Worm (Caenorhabditis elegans) whole organism, L1 larva: Measurements from ENCODE around the gene ver-3.

ENCODE experiments used
- C16A3.4 ChIP-seq: fragments of 150-350 bp; optimal IDR thresholded peaks from 2 replicates; lab custom pipeline; 2014; ENCODE audit warnings: missing biosample characterization, missing genetic modification characterization
- ama-1 ChIP-seq: fragments of 150-350 bp; optimal IDR thresholded peaks from 2 replicates; lab custom pipeline; 2014
- ces-1 ChIP-seq: fragments of 150-350 bp; optimal IDR thresholded peaks from 2 replicates; lab custom pipeline; 2014; ENCODE audit warnings: missing biosample characterization, missing genetic modification reagents, missing genetic modification characterization
- fkh-10 ChIP-seq: sonication (generic microtip); optimal IDR thresholded peaks from 2 replicates; lab custom pipeline; 2017; ENCODE audit warnings: missing biosample characterization, missing genetic modification reagents, missing genetic modification characterization
- fos-1 ChIP-seq: fragments of 150-350 bp; optimal IDR thresholded peaks from 2 replicates; lab custom pipeline; 2014; ENCODE audit warnings: missing biosample characterization, missing genetic modification characterization
- lsy-2 ChIP-seq, 2 experiments: fragments of 150-350 bp; optimal IDR thresholded peaks; 2 replicates each; lab custom pipeline; 2014; ENCODE audit warnings: missing biosample characterization in 2 of 2, missing genetic modification characterization in 2 of 2
- mep-1 ChIP-seq: fragments of 150-350 bp; optimal IDR thresholded peaks from 2 replicates; lab custom pipeline; 2014; ENCODE audit warnings: missing biosample characterization, missing genetic modification characterization
- nhr-237 ChIP-seq: fragments of 150-350 bp; optimal IDR thresholded peaks from 2 replicates; lab custom pipeline; 2014; ENCODE audit warnings: missing biosample characterization, missing genetic modification characterization
- nhr-76 ChIP-seq: sonication (generic microtip); optimal IDR thresholded peaks from 2 replicates; lab custom pipeline; 2017; ENCODE audit warnings: missing biosample characterization, missing genetic modification characterization
- sptf-1 ChIP-seq: fragments of 150-350 bp; optimal IDR thresholded peaks from 2 replicates; lab custom pipeline; 2014; ENCODE audit warnings: missing biosample characterization, missing genetic modification characterization
- tbx-2 ChIP-seq: sonication (generic microtip); optimal IDR thresholded peaks from 2 replicates; lab custom pipeline; 2016; ENCODE audit warnings: missing genetic modification characterization, missing compliant biosample characterization
- unc-62 ChIP-seq: fragments of 150-350 bp; optimal IDR thresholded peaks from 2 replicates; lab custom pipeline; 2014; ENCODE audit warnings: missing biosample characterization, missing genetic modification reagents, missing genetic modification characterization
- unc-98 ChIP-seq: fragments of 200-800 bp; sonication (Bioruptor generic); IDR thresholded peaks from 2 replicates; pipeline ENCODE4 v1.3.6; 2022; ENCODE audit warnings: missing genetic modification characterization, missing compliant biosample characterization
- ztf-11 ChIP-seq, 2 experiments: sonication (generic microtip); optimal IDR thresholded peaks; 2 replicates each; lab custom pipeline; 2016 to 2017; ENCODE audit warnings: missing genetic modification characterization in 2 of 2, missing biosample characterization in 1 of 2, missing compliant biosample characterization in 1 of 2

- TF ChIP-seq fkh-10 (GFP tag; lab: Kevin White, UChicago) (no peak), mep-1 (tag; lab: Kevin White, UChicago) (no peak), unc-62 (no peak), lsy-2 (tag; optimal IDR thresholded peaks at IDR 0.05; lab: Kevin White, UChicago) (no peak), tbx-2 (tag; lab: Kevin White, UChicago) (no peak), nhr-76 (tag; lab: Kevin White, UChicago) (no peak), unc-98 (GFP tag; lab: Robert Waterston, UW) (no peak), sptf-1 (tag; lab: Kevin White, UChicago) (no peak), ces-1 (GFP tag; lab: Kevin White, UChicago) (no peak), ztf-11 (tag; optimal IDR thresholded peaks at IDR 0.05; lab: Kevin White, UChicago) (no peak), nhr-237 (tag; lab: Kevin White, UChicago) (no peak), fos-1 (tag; lab: Kevin White, UChicago) (no peak), C16A3.4 (tag; lab: Kevin White, UChicago) (no peak), ama-1 (lab: Kevin White, UChicago) (no peak)
These were observed 10.9 kb upstream of the ver-3 start for ce11 chrX:10981374-10981773.
